Worm (Caenorhabditis elegans): ENCODE measurements around the gene C35D10.7.

DNA sequence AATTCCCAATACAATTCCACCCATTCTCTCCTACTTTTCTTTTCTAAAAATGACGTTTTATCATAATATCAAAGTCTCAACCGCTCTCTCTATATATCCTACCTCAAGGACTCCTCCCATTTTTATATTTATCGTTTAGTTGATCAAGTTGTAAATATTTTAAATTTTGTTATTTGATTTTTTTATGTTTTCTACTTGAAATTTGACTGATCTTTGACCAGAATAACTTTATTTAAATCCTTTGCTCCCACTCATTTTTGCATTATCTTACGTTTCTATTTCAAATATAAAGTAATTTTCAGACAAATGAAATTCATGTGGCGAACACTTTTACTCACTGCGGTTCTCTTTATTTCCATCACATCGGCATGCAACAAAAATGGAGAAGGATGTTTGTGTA lies 18.6 kb upstream of the C35D10.7 start, which contains the start of the genes acbp-7 and F26A1.19:
- no peak for TF ChIP-seq dve-1 (tag; optimal IDR thresholded peaks at IDR 0.05; ENCODE audit: insufficient read depth)
- no peak for TF ChIP-seq unc-130 (GFP tag; optimal IDR thresholded peaks at IDR 0.05)

Data from whole organism, L4 larva.